Worm (Caenorhabditis elegans) whole organism, late embryonic: ENCODE measurements around the gene W04G3.11.
A peak's percentile ranks its signal among the peaks of the same experiment; 100 is the strongest.

Source experiments
- C38D4.7 ChIP-seq: fragments of 200-800 bp; sonication (Bioruptor generic); optimal IDR thresholded peaks from 2 replicates; lab custom pipeline; 2018; ENCODE audit warnings: mild to moderate bottlenecking, missing genetic modification characterization, moderate library complexity, missing compliant biosample characterization
- F13H6.1 ChIP-seq: sonication (generic microtip); optimal IDR thresholded peaks from 2 replicates; lab custom pipeline; 2016; ENCODE audit warnings: missing genetic modification characterization, missing compliant biosample characterization
- K02D7.2 ChIP-seq: sonication (generic microtip); optimal IDR thresholded peaks from 2 replicates; lab custom pipeline; 2017; ENCODE audit warnings: mild to moderate bottlenecking, missing genetic modification characterization, missing compliant biosample characterization
- K09A11.1 ChIP-seq: sonication (generic microtip); optimal IDR thresholded peaks from 2 replicates; lab custom pipeline; 2017; ENCODE audit warnings: antibody characterized with exemption, mild to moderate bottlenecking, missing genetic modification characterization, missing compliant biosample characterization; ENCODE audit not compliant: insufficient read depth
- Y22D7AL.16 ChIP-seq: sonication (generic microtip); optimal IDR thresholded peaks from 2 replicates; lab custom pipeline; 2016; ENCODE audit warnings: missing genetic modification characterization, missing compliant biosample characterization
- ahr-1 ChIP-seq: sonication (generic microtip); optimal IDR thresholded peaks from 2 replicates; lab custom pipeline; 2016; ENCODE audit warnings: missing genetic modification characterization, missing compliant biosample characterization
- ama-1 ChIP-seq: fragments of 150-350 bp; optimal IDR thresholded peaks from 2 replicates; lab custom pipeline; 2014
- ceh-14 ChIP-seq: sonication (generic microtip); optimal IDR thresholded peaks from 2 replicates; lab custom pipeline; 2016; ENCODE audit warnings: missing genotype, missing genetic modification characterization, missing compliant biosample characterization
- ceh-18 ChIP-seq: sonication (generic microtip); optimal IDR thresholded peaks from 2 replicates; lab custom pipeline; 2016; ENCODE audit warnings: missing genetic modification characterization, missing compliant biosample characterization
- ceh-22 ChIP-seq: sonication (generic microtip); optimal IDR thresholded peaks from 2 replicates; lab custom pipeline; 2017; ENCODE audit warnings: missing biosample characterization, missing genetic modification characterization
- ceh-30 ChIP-seq: fragments of 150-350 bp; optimal IDR thresholded peaks from 2 replicates; lab custom pipeline; 2014; ENCODE audit warnings: missing biosample characterization, missing genetic modification characterization
- ceh-31 ChIP-seq: sonication (generic microtip); optimal IDR thresholded peaks from 2 replicates; lab custom pipeline; 2016; ENCODE audit warnings: missing genetic modification characterization, missing compliant biosample characterization
- ceh-45 ChIP-seq: fragments of 200-800 bp; sonication (Bioruptor generic); IDR thresholded peaks from 2 replicates; pipeline ENCODE4 v1.3.6; 2022; ENCODE audit warnings: missing genetic modification reagents, missing genetic modification characterization, missing compliant biosample characterization
- ceh-48 ChIP-seq: sonication (generic microtip); optimal IDR thresholded peaks from 2 replicates; lab custom pipeline; 2016; ENCODE audit warnings: missing genetic modification characterization, inconsistent platforms, missing compliant biosample characterization
- ceh-6 ChIP-seq: fragments of 200-800 bp; sonication (Bioruptor generic); optimal IDR thresholded peaks from 2 replicates; lab custom pipeline; 2018; ENCODE audit warnings: mild to moderate bottlenecking, missing genetic modification characterization, missing compliant biosample characterization
- ceh-9 ChIP-seq: sonication (generic microtip); optimal IDR thresholded peaks from 2 replicates; lab custom pipeline; 2016; ENCODE audit warnings: mild to moderate bottlenecking, missing genetic modification characterization, inconsistent platforms, missing compliant biosample characterization
- che-1 ChIP-seq: sonication (generic microtip); optimal IDR thresholded peaks from 2 replicates; lab custom pipeline; 2016; ENCODE audit warnings: mild to moderate bottlenecking, missing genetic modification characterization, missing compliant biosample characterization
- dmd-4 ChIP-seq: sonication (generic microtip); optimal IDR thresholded peaks from 2 replicates; lab custom pipeline; 2016; ENCODE audit warnings: borderline replicate concordance, missing genetic modification characterization, missing compliant biosample characterization
- elt-4 ChIP-seq: sonication (generic microtip); optimal IDR thresholded peaks from 2 replicates; lab custom pipeline; 2016; ENCODE audit warnings: missing genetic modification characterization, missing compliant biosample characterization
- ets-4 ChIP-seq: sonication (generic microtip); optimal IDR thresholded peaks from 2 replicates; lab custom pipeline; 2016; ENCODE audit warnings: missing genetic modification characterization, missing compliant biosample characterization
- eyg-1 ChIP-seq: sonication (generic microtip); optimal IDR thresholded peaks from 2 replicates; lab custom pipeline; 2016; ENCODE audit warnings: missing genotype, missing genetic modification characterization, missing compliant biosample characterization
- fkh-10 ChIP-seq: fragments of 150-350 bp; optimal IDR thresholded peaks from 2 replicates; lab custom pipeline; 2014; ENCODE audit warnings: missing biosample characterization, missing genetic modification reagents, missing genetic modification characterization
- gmeb-2 ChIP-seq: sonication (generic microtip); optimal IDR thresholded peaks from 2 replicates; lab custom pipeline; 2016; ENCODE audit warnings: missing genetic modification characterization, inconsistent platforms, missing compliant biosample characterization
- hlh-13 ChIP-seq: fragments of 200-800 bp; sonication (Bioruptor generic); optimal IDR thresholded peaks from 2 replicates; lab custom pipeline; 2018; ENCODE audit warnings: mild to moderate bottlenecking, missing genetic modification characterization, missing compliant biosample characterization
- hlh-15 ChIP-seq: sonication (generic microtip); optimal IDR thresholded peaks from 2 replicates; lab custom pipeline; 2016; ENCODE audit warnings: missing genetic modification characterization, missing compliant biosample characterization
- hlh-30 ChIP-seq: sonication (generic microtip); optimal IDR thresholded peaks from 2 replicates; lab custom pipeline; 2017; ENCODE audit warnings: antibody characterized with exemption, missing genetic modification characterization, missing compliant biosample characterization; ENCODE audit not compliant: insufficient read depth
- hlh-8 ChIP-seq: sonication (generic microtip); optimal IDR thresholded peaks from 2 replicates; lab custom pipeline; 2016; ENCODE audit warnings: missing genotype, missing genetic modification characterization, missing compliant biosample characterization
- lin-11 ChIP-seq: fragments of 200-800 bp; sonication (Bioruptor generic); optimal IDR thresholded peaks from 2 replicates; lab custom pipeline; 2018; ENCODE audit warnings: mild to moderate bottlenecking, missing genetic modification characterization, missing compliant biosample characterization
- madf-2 ChIP-seq: sonication (generic microtip); optimal IDR thresholded peaks from 2 replicates; lab custom pipeline; 2017; ENCODE audit warnings: missing genetic modification characterization, missing compliant biosample characterization
- mec-3 ChIP-seq: sonication (generic microtip); optimal IDR thresholded peaks from 2 replicates; lab custom pipeline; 2016; ENCODE audit warnings: borderline replicate concordance, missing genetic modification characterization, missing compliant biosample characterization
- nhr-11 ChIP-seq: fragments of 150-350 bp; optimal IDR thresholded peaks from 2 replicates; lab custom pipeline; 2014; ENCODE audit warnings: missing biosample characterization, missing genetic modification characterization
- nhr-232 ChIP-seq: sonication (generic microtip); optimal IDR thresholded peaks from 2 replicates; lab custom pipeline; 2016; ENCODE audit warnings: missing genetic modification characterization, missing compliant biosample characterization
- odd-2 ChIP-seq: sonication (generic microtip); optimal IDR thresholded peaks from 2 replicates; lab custom pipeline; 2017; ENCODE audit warnings: antibody characterized with exemption, mild to moderate bottlenecking, missing genetic modification characterization, missing compliant biosample characterization
- pag-3 ChIP-seq: sonication (generic microtip); optimal IDR thresholded peaks from 2 replicates; lab custom pipeline; 2016; ENCODE audit warnings: missing compliant biosample characterization, missing genetic modification characterization, borderline replicate concordance
- pax-1 ChIP-seq: fragments of 150-350 bp; optimal IDR thresholded peaks from 2 replicates; lab custom pipeline; 2014; ENCODE audit warnings: missing biosample characterization, missing genetic modification characterization
- pha-4 ChIP-seq: fragments of 150-350 bp; optimal IDR thresholded peaks from 2 replicates; lab custom pipeline; 2018; ENCODE audit warnings: missing biosample characterization, missing genetic modification reagents, missing genetic modification characterization
- pqm-1 ChIP-seq: sonication (generic microtip); optimal IDR thresholded peaks from 2 replicates; lab custom pipeline; 2016; ENCODE audit warnings: missing genetic modification characterization, missing compliant biosample characterization
- ref-2 ChIP-seq: sonication (generic microtip); optimal IDR thresholded peaks from 2 replicates; lab custom pipeline; 2016; ENCODE audit warnings: missing genetic modification characterization, missing compliant biosample characterization
- rnt-1 ChIP-seq: sonication (generic microtip); optimal IDR thresholded peaks from 2 replicates; lab custom pipeline; 2016; ENCODE audit warnings: missing genetic modification characterization, missing compliant biosample characterization
- sdc-2 ChIP-seq: sonication (generic microtip); optimal IDR thresholded peaks from 2 replicates; lab custom pipeline; 2016; ENCODE audit warnings: missing genotype, missing genetic modification characterization, missing compliant biosample characterization
- sox-2 ChIP-seq: fragments of 200-800 bp; sonication (Bioruptor generic); IDR thresholded peaks from 2 replicates; pipeline ENCODE4 v1.3.6; 2022; ENCODE audit warnings: missing genetic modification reagents, missing genetic modification characterization, missing compliant biosample characterization
- tbx-2 ChIP-seq: sonication (generic microtip); optimal IDR thresholded peaks from 2 replicates; lab custom pipeline; 2016; ENCODE audit warnings: missing genetic modification characterization, missing compliant biosample characterization
- tbx-7 ChIP-seq: sonication (generic microtip); optimal IDR thresholded peaks from 2 replicates; lab custom pipeline; 2016; ENCODE audit warnings: missing genotype, missing genetic modification characterization, missing compliant biosample characterization
- ttx-3 ChIP-seq: sonication (generic microtip); optimal IDR thresholded peaks from 2 replicates; lab custom pipeline; 2016; ENCODE audit warnings: missing genetic modification reagents, missing genetic modification characterization, missing compliant biosample characterization
- unc-3 ChIP-seq, 2 experiments: fragments of 200-800 bp in 1 of 2; sonication (Bioruptor generic) in 1 of 2; sonication (generic microtip) in 1 of 2; conservative IDR thresholded peaks in 1 of 2; optimal IDR thresholded peaks in 1 of 2; 2 replicates each; pipeline versions ENCODE4 v1.3.6 to Lab custom; 2016 to 2022; ENCODE audit warnings: missing compliant biosample characterization in 2 of 2, missing genetic modification characterization in 2 of 2, missing genetic modification reagents in 1 of 2
- unc-42 ChIP-seq: sonication (generic microtip); optimal IDR thresholded peaks from 2 replicates; lab custom pipeline; 2016; ENCODE audit warnings: missing genotype, missing genetic modification characterization, missing compliant biosample characterization
- unc-55 ChIP-seq: sonication (generic microtip); optimal IDR thresholded peaks from 2 replicates; lab custom pipeline; 2017; ENCODE audit warnings: missing biosample characterization, missing genetic modification reagents, missing genetic modification characterization
- unc-86 ChIP-seq: sonication (generic microtip); optimal IDR thresholded peaks from 2 replicates; lab custom pipeline; 2016; ENCODE audit warnings: missing genetic modification characterization, missing compliant biosample characterization
- ztf-16 ChIP-seq: sonication (generic microtip); optimal IDR thresholded peaks from 2 replicates; lab custom pipeline; 2017; ENCODE audit warnings: missing genetic modification characterization, missing compliant biosample characterization

The W04G3.11 gene

DNA sequence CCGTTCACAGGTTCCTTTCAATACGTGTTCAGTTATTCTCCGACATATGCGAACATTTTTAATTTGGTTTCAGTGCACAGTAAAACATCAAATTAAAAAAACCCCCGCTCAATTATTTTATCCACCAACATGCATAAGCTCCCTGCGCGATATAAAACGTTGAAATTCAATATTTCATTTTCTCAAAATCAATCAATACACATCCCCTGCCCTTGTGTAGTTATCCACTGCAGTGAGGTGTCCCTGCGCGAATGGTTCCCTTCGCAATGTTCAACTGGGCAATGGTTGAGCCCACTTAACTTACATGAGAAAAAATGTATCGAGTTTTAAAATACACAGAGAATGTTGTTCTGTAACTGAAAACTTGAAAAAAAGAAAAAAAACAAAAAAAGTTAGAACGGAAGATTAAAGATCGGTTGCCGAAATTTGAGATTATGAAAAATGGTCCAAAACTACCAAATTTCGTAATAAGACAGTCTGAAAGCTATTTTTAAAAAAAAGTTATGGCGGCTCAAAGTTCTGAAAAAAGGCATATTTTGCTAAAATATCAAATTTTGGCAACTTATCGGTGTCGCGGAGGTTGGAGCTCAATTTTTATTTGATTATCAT lies 5.1 kb downstream of the W04G3.11 start (continued):
- TF ChIP-seq unc-86 = peak; percentile 95
- TF ChIP-seq ceh-18 (tag; lab: Kevin White, UChicago) = peak; percentile 100
- TF ChIP-seq dmd-4 (tag; lab: Kevin White, UChicago) = peak; percentile 88
- peak; percentile 94 for TF ChIP-seq ceh-22 (tag; lab: Kevin White, UChicago)
- peak; percentile 99 for TF ChIP-seq rnt-1 (tag; lab: Kevin White, UChicago)
- peak; percentile 52 for TF ChIP-seq che-1
- peak; percentile 95 for TF ChIP-seq nhr-11 (tag; lab: Kevin White, UChicago)
- no peak for TF ChIP-seq ceh-9 (tag; lab: Kevin White, UChicago)
- peak; percentile 93 for TF ChIP-seq ceh-14 (tag; lab: Kevin White, UChicago)
- TF ChIP-seq madf-2 (tag; lab: Kevin White, UChicago) = peak; percentile 88
- peak; percentile 63 for TF ChIP-seq K02D7.2 (tag; lab: Kevin White, UChicago)
- TF ChIP-seq ahr-1 (tag; lab: Kevin White, UChicago) = peak; percentile 26
- no peak for TF ChIP-seq ama-1 (lab: Kevin White, UChicago)
- peak; percentile 100 for TF ChIP-seq ceh-48 (tag; lab: Kevin White, UChicago)
- peak; percentile 100 for TF ChIP-seq sdc-2
- TF ChIP-seq tbx-2 (tag; lab: Kevin White, UChicago) = peak; percentile 97
- TF ChIP-seq unc-3 (GFP tag; conservative IDR thresholded peaks at IDR 0.05; lab: Robert Waterston, UW) = peak; percentile 80
- TF ChIP-seq unc-3 (tag; optimal IDR thresholded peaks at IDR 0.05; lab: Kevin White, UChicago) = peak; percentile 89
- TF ChIP-seq ttx-3 (tag; lab: Kevin White, UChicago) = peak; percentile 76
- peak; percentile 89 for TF ChIP-seq hlh-15 (tag; lab: Kevin White, UChicago)
- TF ChIP-seq pqm-1 = peak; percentile 97
- peak; percentile 57 for TF ChIP-seq hlh-30 (tag; lab: Kevin White, UChicago)
- peak; percentile 66 for TF ChIP-seq ceh-6
- peak; percentile 99 for TF ChIP-seq ceh-31 (tag; lab: Kevin White, UChicago)
- TF ChIP-seq pag-3 (tag; lab: Kevin White, UChicago) = peak; percentile 39
- peak; percentile 98 for TF ChIP-seq unc-42 (tag; lab: Kevin White, UChicago)
- TF ChIP-seq lin-11 (tag; lab: Kevin White, UChicago) = peak; percentile 52
- TF ChIP-seq tbx-7 (tag; lab: Kevin White, UChicago) = peak; percentile 78
- TF ChIP-seq fkh-10 (GFP tag; lab: Kevin White, UChicago) = peak; percentile 91
- peak; percentile 98 for TF ChIP-seq ceh-30
- TF ChIP-seq sox-2 (GFP tag; lab: Robert Waterston, UW) = peak; percentile 61
- peak; percentile 48 for TF ChIP-seq hlh-8
- peak; percentile 74 for TF ChIP-seq ets-4 (tag; lab: Kevin White, UChicago)
- TF ChIP-seq gmeb-2 (tag; lab: Kevin White, UChicago) = peak; percentile 48
- no peak for TF ChIP-seq odd-2
- TF ChIP-seq elt-4 (tag; lab: Kevin White, UChicago) = no peak
- TF ChIP-seq, all 69 proteins: peak for 62

DNA sequence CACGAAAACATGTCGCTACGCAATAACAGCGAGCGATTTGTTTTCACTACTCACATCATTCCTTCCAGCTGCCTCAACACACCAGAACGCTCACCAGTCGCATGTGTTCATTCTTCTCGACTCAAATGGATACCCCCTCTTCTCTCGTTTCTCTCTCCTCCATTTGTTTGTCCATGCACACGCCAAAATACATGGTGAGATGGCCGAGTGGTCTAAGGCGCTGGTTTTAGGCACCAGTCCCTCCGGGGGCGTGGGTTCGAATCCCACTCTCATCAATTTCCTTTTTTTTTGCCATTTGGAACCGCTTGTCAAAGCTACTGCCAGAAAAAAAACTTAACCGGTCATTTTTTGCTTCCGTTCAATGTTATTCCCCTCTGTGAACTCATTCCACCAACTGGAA lies 6.5 kb downstream of the W04G3.11 start:
- TF ChIP-seq ets-4 (tag; lab: Kevin White, UChicago) (peak; percentile 22), odd-2 (no peak), K09A11.1 (tag; lab: Kevin White, UChicago) (peak; percentile 34), sdc-2 (peak; percentile 97), C38D4.7 (GFP tag; lab: Kevin White, UChicago) (peak; percentile 66), F13H6.1 (peak; percentile 59), ztf-16 (tag; lab: Kevin White, UChicago) (peak; percentile 66), nhr-232 (peak; percentile 71), ceh-31 (tag; lab: Kevin White, UChicago) (peak; percentile 78), tbx-7 (tag; lab: Kevin White, UChicago) (peak; percentile 8), ceh-48 (tag; lab: Kevin White, UChicago) (peak; percentile 62), unc-55 (no peak), ceh-6 (peak; percentile 77), pax-1 (no peak), unc-3 (GFP tag; conservative IDR thresholded peaks at IDR 0.05; lab: Robert Waterston, UW) (peak; percentile 77), unc-3 (tag; optimal IDR thresholded peaks at IDR 0.05; lab: Kevin White, UChicago) (peak; percentile 55), pha-4 (tag; lab: Kevin White, UChicago) (no peak), hlh-13 (peak; percentile 34), unc-42 (tag; lab: Kevin White, UChicago) (peak; percentile 68), tbx-2 (tag; lab: Kevin White, UChicago) (peak; percentile 80), mec-3 (tag; lab: Kevin White, UChicago) (peak; percentile 40), elt-4 (tag; lab: Kevin White, UChicago) (peak; percentile 67), Y22D7AL.16 (tag; lab: Kevin White, UChicago) (peak; percentile 19), ref-2 (tag; lab: Kevin White, UChicago) (peak; percentile 84), ceh-45 (GFP tag; lab: Robert Waterston, UW) (peak; percentile 63; the same call in 1 of the 2 replicates), eyg-1 (tag; lab: Kevin White, UChicago) (peak; percentile 66), hlh-15 (tag; lab: Kevin White, UChicago) (no peak)
